Fruit fly (Drosophila melanogaster) whole organism, embryonic: Measurements from ENCODE around the gene Pph13.
A peak's percentile ranks its signal among the peaks of the same experiment; 100 is the strongest.

ENCODE experiments used
- CG10267 ChIP-seq: fragments of 200-800 bp; sonication (Bioruptor generic); optimal IDR thresholded peaks from 2 replicates; lab custom pipeline; 2018; ENCODE audit warnings: missing biosample characterization, mild to moderate bottlenecking, missing genetic modification characterization, moderate library complexity
- CG1233 ChIP-seq: fragments of 200-800 bp; sonication (Bioruptor generic); optimal IDR thresholded peaks from 4 replicates; lab custom pipeline; 2018; ENCODE audit warnings: missing biosample characterization, mild to moderate bottlenecking, missing genetic modification characterization
- CG14860 ChIP-seq: fragments of 200-800 bp; sonication (Bioruptor generic); IDR thresholded peaks from 3 replicates; pipeline ENCODE4 v1.3.6; 2022; ENCODE audit warnings: missing biosample characterization, missing genetic modification characterization; ENCODE audit not compliant: partially characterized antibody
- CG15514 ChIP-seq: fragments of 200-800 bp; sonication (Bioruptor generic); optimal IDR thresholded peaks from 3 replicates; lab custom pipeline; 2017; ENCODE audit warnings: missing biosample characterization, missing genetic modification characterization, mild to moderate bottlenecking, moderate library complexity, missing genetic modification reagents
- CG2889 ChIP-seq: fragments of 200-800 bp; sonication (Bioruptor generic); IDR thresholded peaks from 3 replicates; pipeline ENCODE4 v1.3.6; 2022; ENCODE audit warnings: missing biosample characterization, missing genetic modification characterization
- CG4360 ChIP-seq: fragments of 200-800 bp; sonication (Bioruptor generic); IDR thresholded peaks from 2 replicates; pipeline ENCODE4 v1.3.6; 2022; ENCODE audit warnings: missing biosample characterization, missing genetic modification characterization
- CG9817 ChIP-seq: fragments of 200-800 bp; sonication (Bioruptor generic); optimal IDR thresholded peaks from 2 replicates; lab custom pipeline; 2018; ENCODE audit warnings: missing biosample characterization, mild to moderate bottlenecking, missing genetic modification characterization, moderate library complexity
- CTCF ChIP-seq: fragments of 200-800 bp; sonication (Bioruptor generic); optimal IDR thresholded peaks from 2 replicates; lab custom pipeline; 2017; ENCODE audit warnings: missing biosample characterization, mild to moderate bottlenecking, missing genetic modification characterization, moderate library complexity
- Dad ChIP-seq: fragments of 200-800 bp; sonication (Bioruptor generic); optimal IDR thresholded peaks from 3 replicates; lab custom pipeline; 2016; ENCODE audit warnings: missing biosample characterization, missing genetic modification characterization
- Ets65A ChIP-seq: fragments of 200-800 bp; sonication (Bioruptor generic); peaks from one replicate; lab custom pipeline; 2016; ENCODE audit warnings: missing biosample characterization, missing genetic modification characterization
- Gug ChIP-seq: fragments of 200-800 bp; sonication (Bioruptor generic); IDR thresholded peaks from 4 replicates; pipeline ENCODE4 v1.3.6; 2022; ENCODE audit warnings: missing biosample characterization, missing genetic modification characterization
- Mrtf ChIP-seq: fragments of 200-800 bp; sonication (Bioruptor generic); IDR thresholded peaks from 3 replicates; pipeline ENCODE4 v1.3.6; 2022; ENCODE audit warnings: missing biosample characterization, missing genetic modification characterization
- NC2α ChIP-seq: fragments of 200-800 bp; sonication (Bioruptor generic); optimal IDR thresholded peaks from 2 replicates; lab custom pipeline; 2016; ENCODE audit warnings: missing biosample characterization, missing genetic modification characterization
- Nf-YB ChIP-seq: fragments of 200-800 bp; sonication (Bioruptor generic); optimal IDR thresholded peaks from 3 replicates; lab custom pipeline; 2019; ENCODE audit warnings: missing biosample characterization, mild to moderate bottlenecking, missing genetic modification characterization, moderate library complexity
- Nf-YC ChIP-seq: fragments of 200-800 bp; optimal IDR thresholded peaks from 3 replicates; lab custom pipeline; 2019; ENCODE audit warnings: missing biosample characterization, mild to moderate bottlenecking, missing genetic modification characterization, moderate library complexity
- Optix ChIP-seq: fragments of 200-800 bp; sonication (Bioruptor generic); IDR thresholded peaks from 3 replicates; pipeline ENCODE4 v1.3.6; 2022; ENCODE audit warnings: missing biosample characterization, missing genetic modification characterization
- Sry-δ ChIP-seq: fragments of 200-800 bp; sonication (Bioruptor generic); optimal IDR thresholded peaks from 2 replicates; lab custom pipeline; 2016; ENCODE audit warnings: missing biosample characterization, missing genetic modification characterization
- Taf1 ChIP-seq: fragments of 200-800 bp; sonication (Bioruptor generic); IDR thresholded peaks from 2 replicates; pipeline ENCODE4 v1.3.6; 2022; ENCODE audit warnings: missing biosample characterization, missing genetic modification characterization
- Trl ChIP-seq, 3 experiments: fragments of >200 bp in 2 of 3; fragments of 200-800 bp in 1 of 3; sonication (Bioruptor generic) in 1 of 3; optimal IDR thresholded peaks; 2 replicates in 1 of 3; 3 replicates in 2 of 3; lab custom pipeline; 2016 to 2017; ENCODE audit warnings: missing biosample characterization in 1 of 3, missing genetic modification characterization in 1 of 3
- cas ChIP-seq: fragments of 200-800 bp; sonication (Bioruptor generic); IDR thresholded peaks from 2 replicates; pipeline ENCODE4 v1.3.6; 2022; ENCODE audit warnings: missing biosample characterization, missing genetic modification characterization
- ci ChIP-seq: fragments of 200-800 bp; sonication (Bioruptor generic); IDR thresholded peaks from 3 replicates; pipeline ENCODE4 v1.3.6; 2022; ENCODE audit warnings: missing biosample characterization, missing genetic modification characterization
- crol ChIP-seq: fragments of 200-800 bp; sonication (Bioruptor generic); IDR thresholded peaks from 2 replicates; pipeline ENCODE4 v1.3.6; 2022; ENCODE audit warnings: missing biosample characterization, missing genetic modification characterization
- crp ChIP-seq, 2 experiments: fragments of 200-800 bp; sonication (Bioruptor generic); optimal IDR thresholded peaks; 2 replicates in 1 of 2; 3 replicates in 1 of 2; lab custom pipeline; 2017; ENCODE audit warnings: missing biosample characterization in 2 of 2, missing genetic modification characterization in 2 of 2, mild to moderate bottlenecking in 1 of 2, moderate library complexity in 1 of 2
- dan ChIP-seq: fragments of 200-800 bp; sonication (Bioruptor generic); IDR thresholded peaks from 2 replicates; pipeline ENCODE4 v1.3.6; 2022; ENCODE audit warnings: missing biosample characterization, missing genetic modification characterization
- fd96Cb ChIP-seq: fragments of 200-800 bp; sonication (Bioruptor generic); optimal IDR thresholded peaks from 2 replicates; lab custom pipeline; 2018; ENCODE audit warnings: missing biosample characterization, mild to moderate bottlenecking, missing genetic modification characterization, moderate library complexity
- kni ChIP-seq: fragments of 200-800 bp; sonication (Bioruptor generic); optimal IDR thresholded peaks from 3 replicates; lab custom pipeline; 2017; ENCODE audit warnings: mild to moderate bottlenecking, missing biosample characterization, missing genetic modification reagents, missing genetic modification characterization
- luna ChIP-seq: fragments of 200-800 bp; sonication (Bioruptor generic); optimal IDR thresholded peaks from 2 replicates; lab custom pipeline; 2016; ENCODE audit warnings: missing biosample characterization, missing genetic modification characterization
- nerfin-1 ChIP-seq: fragments of 200-800 bp; sonication (Bioruptor generic); optimal IDR thresholded peaks from 3 replicates; lab custom pipeline; 2019; ENCODE audit warnings: missing biosample characterization, mild to moderate bottlenecking, missing genetic modification characterization, moderate library complexity
- oc ChIP-seq: fragments of 200-800 bp; sonication (Bioruptor generic); optimal IDR thresholded peaks from 2 replicates; lab custom pipeline; 2018; ENCODE audit warnings: missing biosample characterization, mild to moderate bottlenecking, missing genetic modification characterization, moderate library complexity
- pita ChIP-seq: fragments of 200-800 bp; sonication (Bioruptor generic); optimal IDR thresholded peaks from 2 replicates; lab custom pipeline; 2017; ENCODE audit warnings: missing biosample characterization, mild to moderate bottlenecking, missing genetic modification characterization
- pros ChIP-seq: fragments of 200-800 bp; sonication (Bioruptor generic); optimal IDR thresholded peaks from 3 replicates; lab custom pipeline; 2019; ENCODE audit warnings: missing biosample characterization, mild to moderate bottlenecking, missing genetic modification characterization, moderate library complexity
- schlank ChIP-seq: fragments of 200-800 bp; sonication (Bioruptor generic); optimal IDR thresholded peaks from 2 replicates; lab custom pipeline; 2018; ENCODE audit warnings: missing biosample characterization, mild to moderate bottlenecking, missing genetic modification characterization
- sens ChIP-seq: fragments of 200-800 bp; sonication (Bioruptor generic); peaks from one replicate; lab custom pipeline; 2016; ENCODE audit warnings: missing biosample characterization, missing genetic modification characterization
- seq ChIP-seq: fragments of 200-800 bp; sonication (Bioruptor generic); IDR thresholded peaks from 2 replicates; pipeline ENCODE4 v1.3.6; 2022; ENCODE audit warnings: missing biosample characterization, missing genetic modification characterization
- slbo ChIP-seq: fragments of 200-800 bp; sonication (Bioruptor generic); IDR thresholded peaks from 2 replicates; pipeline ENCODE4 v1.3.6; 2022; ENCODE audit warnings: missing biosample characterization, missing genetic modification characterization
- sob ChIP-seq: fragments of 200-800 bp; sonication (Bioruptor generic); IDR thresholded peaks from 2 replicates; pipeline ENCODE4 v1.3.6; 2022; ENCODE audit warnings: missing biosample characterization, missing genetic modification characterization
- toy ChIP-seq: fragments of 200-800 bp; sonication (Bioruptor generic); IDR thresholded peaks from 2 replicates; pipeline ENCODE4 v1.3.6; 2022; ENCODE audit warnings: missing biosample characterization, missing genetic modification characterization

Gene Pph13

DNA sequence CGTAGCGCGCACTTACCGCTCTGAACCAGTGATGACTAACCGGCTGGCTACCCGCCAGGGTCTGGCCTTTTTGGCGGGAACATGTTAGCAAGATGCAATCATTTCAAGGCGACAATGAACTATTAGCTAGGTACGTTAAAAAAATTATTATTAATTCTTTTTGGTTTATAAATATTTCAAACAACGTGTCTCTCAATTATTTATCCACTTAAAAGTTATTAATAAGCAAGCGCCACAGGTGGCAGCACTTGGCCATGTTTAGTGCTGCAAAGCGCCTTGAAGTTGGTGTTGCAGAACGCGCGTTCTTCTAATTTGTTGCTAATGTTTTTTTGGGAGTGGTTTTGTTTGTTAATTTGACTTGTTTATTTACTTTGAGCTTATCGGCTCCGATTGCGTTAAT lies 3.1 kb upstream of the Pph13 start, which contains the start of the genes Ipk2 and cold (continued):
- peak; percentile 56; the same call in 1 of the 2 replicates for TF ChIP-seq Taf1 (GFP tag; lab: Robert Waterston, UW)

DNA sequence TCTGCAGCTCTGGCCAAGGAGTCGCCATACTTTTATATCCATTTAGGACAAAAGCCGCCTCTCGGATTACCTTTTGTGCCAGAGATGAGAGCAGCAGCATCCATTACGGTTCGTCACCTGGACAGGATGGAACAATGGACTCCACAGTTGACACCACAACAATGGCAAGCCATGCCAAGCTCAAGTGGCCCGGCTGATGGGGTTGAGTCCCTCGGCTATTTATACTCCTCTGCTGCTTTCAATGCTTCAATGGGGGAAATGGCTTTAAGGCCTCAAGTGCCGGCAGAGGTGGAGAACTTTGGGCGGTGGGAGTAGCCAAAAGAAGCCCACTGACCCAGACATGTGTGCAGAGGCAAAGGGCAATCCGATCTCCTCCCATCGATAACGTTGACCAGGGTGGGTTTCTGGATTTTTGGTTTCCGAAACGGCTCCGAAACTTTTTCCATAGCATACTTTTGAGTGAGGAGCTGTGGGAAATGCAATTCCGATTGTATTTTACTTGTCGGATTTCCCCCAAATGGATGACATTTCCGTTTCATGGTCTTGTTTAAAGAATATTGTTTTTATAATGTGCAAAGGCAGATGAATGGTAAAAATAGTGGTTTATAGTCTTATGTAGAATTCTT lies 614 bp upstream of the Pph13 start, which contains the start of gene Ptth:
Gene Ptth, minus strand, starts transcription at position 338 of the 626 bp plus-strand sequence.
- TF ChIP-seq sens (GFP tag; lab: Kevin White, UChicago), result peak; percentile 33
- TF ChIP-seq ci (GFP tag; lab: Robert Waterston, UW), result 0 out of 3 replicates have a peak, but pooled peaks have one; percentile 31
- no peak for TF ChIP-seq CG4360
- peak; percentile 70 for TF ChIP-seq CTCF
- peak; percentile 93 for TF ChIP-seq Ets65A
- TF ChIP-seq schlank (tag; lab: Kevin White, UChicago), result no peak
- peak; percentile 39 for TF ChIP-seq pita (GFP tag; lab: Kevin White, UChicago)

dm6 chr2L:585268-585667 lies 8.0 kb downstream of the Pph13 start:
- TF ChIP-seq CG15514 (GFP tag; lab: Kevin White, UChicago) (no peak), Nf-YC (peak; percentile 95), crol (GFP tag; lab: Robert Waterston, UW) (peak; percentile 49), Nf-YB (GFP tag; lab: Kevin White, UChicago) (peak; percentile 95), seq (peak; percentile 81), Trl (optimal IDR thresholded peaks at IDR 0.05; lab: Kevin White, UChicago) (peak; percentile 24 to 33), Trl (GFP tag; optimal IDR thresholded peaks at IDR 0.05; lab: Kevin White, UChicago) (no peak), NC2α (GFP tag; lab: Kevin White, UChicago) (no peak), CG9817 (tag; lab: Kevin White, UChicago) (no peak), kni (GFP tag; lab: Kevin White, UChicago) (no peak)

dm6 chr2L:591511-591910 lies 14.2 kb downstream of the Pph13 start:
- peak; percentile 44 for TF ChIP-seq nerfin-1 (tag; lab: Kevin White, UChicago)
- peak; percentile 33 for TF ChIP-seq oc (tag; lab: Kevin White, UChicago)
- no peak for TF ChIP-seq toy
- no peak for TF ChIP-seq Optix (GFP tag; lab: Robert Waterston, UW)
- peak; percentile 79 for TF ChIP-seq Nf-YB (GFP tag; lab: Kevin White, UChicago)
- TF ChIP-seq seq, result peak; percentile 21; the same call in 1 of the 2 replicates
- TF ChIP-seq pros (GFP tag; lab: Kevin White, UChicago), result peak; percentile 35
- peak; percentile 63 for TF ChIP-seq Nf-YC
- TF ChIP-seq, all 482 proteins: peak for 6

DNA sequence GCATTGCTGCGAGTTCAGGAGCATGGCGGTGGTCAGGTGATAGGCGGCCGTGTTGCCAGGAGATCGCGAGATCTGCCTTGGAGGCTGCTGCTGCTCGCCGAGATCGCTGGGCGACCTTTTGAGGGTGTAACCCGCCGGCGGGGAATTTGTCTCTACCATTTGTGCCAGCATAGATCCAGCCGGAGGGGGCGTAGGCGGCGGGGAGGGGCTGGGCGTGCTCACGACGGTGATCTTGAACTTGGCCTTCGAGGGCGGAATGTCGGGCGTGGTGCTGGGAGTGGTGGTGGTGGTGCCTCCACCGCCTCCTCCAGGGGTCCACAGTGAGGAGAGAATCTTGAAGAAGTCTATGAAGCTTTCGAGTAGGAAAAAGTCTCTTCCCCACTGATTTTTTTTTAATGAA lies 16.8 kb downstream of the Pph13 start:
- TF ChIP-seq Dad (GFP tag; lab: Kevin White, UChicago) (no peak), Mrtf (0 out of 3 replicates have a peak, but pooled peaks have one; percentile 13), sob (GFP tag; lab: Robert Waterston, UW) (no peak), CG14860 (GFP tag; lab: Robert Waterston, UW) (no peak), CG1233 (GFP tag; lab: Kevin White, UChicago) (no peak), Sry-δ (GFP tag; lab: Kevin White, UChicago) (no peak), CG2889 (GFP tag; lab: Robert Waterston, UW) (no peak), fd96Cb (tag; lab: Kevin White, UChicago) (no peak), Gug (GFP tag; lab: Robert Waterston, UW) (no peak), dan (GFP tag; lab: Robert Waterston, UW) (no peak), CG10267 (tag; lab: Kevin White, UChicago) (no peak), cas (no peak), luna (GFP tag; lab: Kevin White, UChicago) (no peak), crp (GFP tag; optimal IDR thresholded peaks at IDR 0.05; lab: Kevin White, UChicago) (no peak), slbo (0 out of 2 replicates have a peak, but pooled peaks have one; percentile 13)
